Fruit fly (Drosophila melanogaster) whole organism, embryonic: ENCODE data around the gene Lgr1.
A peak's percentile ranks its signal among the peaks of the same experiment; 100 is the strongest.

ENCODE experiments used
- Bteb2 ChIP-seq: fragments of 200-800 bp; sonication (Bioruptor generic); optimal IDR thresholded peaks from 2 replicates; lab custom pipeline; 2016; ENCODE audit warnings: missing biosample characterization, missing genetic modification characterization
- CG10366 ChIP-seq: fragments of 200-800 bp; sonication (Bioruptor generic); IDR thresholded peaks from 2 replicates; pipeline ENCODE4 v1.3.6; 2022; ENCODE audit warnings: missing biosample characterization, missing genetic modification characterization
- CG10565 ChIP-seq: fragments of 200-800 bp; sonication (Bioruptor generic); optimal IDR thresholded peaks from 3 replicates; lab custom pipeline; 2016; ENCODE audit warnings: missing biosample characterization, mild to moderate bottlenecking, missing genetic modification characterization
- CG11723 ChIP-seq: fragments of 200-800 bp; sonication (Bioruptor generic); optimal IDR thresholded peaks from 2 replicates; lab custom pipeline; 2017; ENCODE audit warnings: missing biosample characterization, mild to moderate bottlenecking, missing genetic modification characterization
- CG15269 ChIP-seq: fragments of 200-800 bp; sonication (Bioruptor generic); optimal IDR thresholded peaks from 2 replicates; lab custom pipeline; 2018; ENCODE audit warnings: missing biosample characterization, mild to moderate bottlenecking, missing genetic modification characterization, moderate library complexity
- CG1602 ChIP-seq: fragments of 200-800 bp; sonication (Bioruptor generic); optimal IDR thresholded peaks from 3 replicates; lab custom pipeline; 2016; ENCODE audit warnings: missing biosample characterization, missing genetic modification characterization
- CG1603 ChIP-seq: fragments of 200-800 bp; sonication (Bioruptor generic); optimal IDR thresholded peaks from 2 replicates; lab custom pipeline; 2019; ENCODE audit warnings: missing biosample characterization, mild to moderate bottlenecking, missing genetic modification characterization, moderate library complexity
- CG17829 ChIP-seq: fragments of 200-800 bp; optimal IDR thresholded peaks from 2 replicates; lab custom pipeline; 2019; ENCODE audit warnings: missing biosample characterization, mild to moderate bottlenecking, missing genetic modification characterization, moderate library complexity
- CG1832 ChIP-seq: fragments of 200-800 bp; sonication (Bioruptor generic); optimal IDR thresholded peaks from 2 replicates; lab custom pipeline; 2017; ENCODE audit warnings: missing biosample characterization, mild to moderate bottlenecking, missing genetic modification characterization, inconsistent platforms
- CG18619 ChIP-seq: fragments of 200-800 bp; sonication (Bioruptor generic); optimal IDR thresholded peaks from 3 replicates; lab custom pipeline; 2017; ENCODE audit warnings: missing biosample characterization, mild to moderate bottlenecking, missing genetic modification characterization
- CG31441 ChIP-seq: fragments of 200-800 bp; sonication (Bioruptor generic); IDR thresholded peaks from 2 replicates; pipeline ENCODE4 v1.3.6; 2022; ENCODE audit warnings: missing biosample characterization, missing genetic modification characterization
- CG32532 ChIP-seq: fragments of 200-800 bp; sonication (Bioruptor generic); IDR thresholded peaks from 2 replicates; pipeline ENCODE4 v1.3.6; 2022; ENCODE audit warnings: missing biosample characterization, missing genetic modification characterization
- CG32767 ChIP-seq: fragments of 200-800 bp; sonication (Bioruptor generic); IDR thresholded peaks from 2 replicates; pipeline ENCODE4 v1.3.6; 2022; ENCODE audit warnings: missing biosample characterization, missing genetic modification characterization
- CG6683 ChIP-seq: fragments of 200-800 bp; sonication (Bioruptor generic); optimal IDR thresholded peaks from 2 replicates; lab custom pipeline; 2017; ENCODE audit warnings: missing biosample characterization, mild to moderate bottlenecking, missing genetic modification characterization, missing genetic modification reagents
- CG7271 ChIP-seq: fragments of 200-800 bp; sonication (Bioruptor generic); optimal IDR thresholded peaks from 2 replicates; lab custom pipeline; 2018; ENCODE audit warnings: missing biosample characterization, mild to moderate bottlenecking, missing genetic modification characterization, moderate library complexity
- CG7963 ChIP-seq: fragments of 200-800 bp; sonication (Bioruptor generic); IDR thresholded peaks from 3 replicates; pipeline ENCODE4 v1.3.6; 2022; ENCODE audit warnings: missing biosample characterization, missing genetic modification characterization; ENCODE audit not compliant: partially characterized antibody
- CG8388 ChIP-seq: fragments of 200-800 bp; sonication (Bioruptor generic); optimal IDR thresholded peaks from 2 replicates; lab custom pipeline; 2019; ENCODE audit warnings: missing biosample characterization, mild to moderate bottlenecking, missing genetic modification characterization, moderate library complexity
- CG8478 ChIP-seq: fragments of >200 bp; optimal IDR thresholded peaks from 2 replicates; lab custom pipeline; 2018
- CG8944 ChIP-seq: fragments of 200-800 bp; sonication (Bioruptor generic); optimal IDR thresholded peaks from 3 replicates; lab custom pipeline; 2016; ENCODE audit warnings: missing biosample characterization, missing genetic modification characterization
- CG9215 ChIP-seq: fragments of 200-800 bp; sonication (Bioruptor generic); IDR thresholded peaks from 2 replicates; pipeline ENCODE4 v1.3.6; 2022; ENCODE audit warnings: missing biosample characterization, missing genetic modification characterization
- CG9727 ChIP-seq: fragments of 200-800 bp; sonication (Bioruptor generic); optimal IDR thresholded peaks from 3 replicates; lab custom pipeline; 2017; ENCODE audit warnings: missing biosample characterization, mild to moderate bottlenecking, missing genetic modification characterization
- CG9817 ChIP-seq: fragments of 200-800 bp; sonication (Bioruptor generic); optimal IDR thresholded peaks from 2 replicates; lab custom pipeline; 2018; ENCODE audit warnings: missing biosample characterization, mild to moderate bottlenecking, missing genetic modification characterization, moderate library complexity
- Deaf1 ChIP-seq: fragments of 200-800 bp; optimal IDR thresholded peaks from 3 replicates; lab custom pipeline; 2019; ENCODE audit warnings: missing biosample characterization, mild to moderate bottlenecking, missing genetic modification characterization, moderate library complexity
- Dref ChIP-seq: fragments of 200-800 bp; sonication (Bioruptor generic); IDR thresholded peaks from 2 replicates; pipeline ENCODE4 v1.3.6; 2022; ENCODE audit warnings: missing biosample characterization, missing genetic modification characterization
- Drgx ChIP-seq: fragments of 200-800 bp; sonication (Bioruptor generic); IDR thresholded peaks from 2 replicates; pipeline ENCODE4 v1.3.6; 2022; ENCODE audit warnings: missing biosample characterization, missing genetic modification characterization
- ERR ChIP-seq: fragments of 200-800 bp; sonication (Bioruptor generic); optimal IDR thresholded peaks from 2 replicates; lab custom pipeline; 2016; ENCODE audit warnings: missing biosample characterization, missing genetic modification characterization
- Eip74EF ChIP-seq, 2 experiments: fragments of 200-800 bp in 1 of 2; fragments of >200 bp in 1 of 2; sonication (Bioruptor generic) in 1 of 2; optimal IDR thresholded peaks; 2 replicates each; lab custom pipeline; 2017 to 2019; ENCODE audit warnings: missing biosample characterization in 2 of 2, missing genetic modification characterization in 2 of 2, mild to moderate bottlenecking in 1 of 2, moderate library complexity in 1 of 2
- HmgD ChIP-seq: fragments of 200-800 bp; sonication (Bioruptor generic); optimal IDR thresholded peaks from 3 replicates; lab custom pipeline; 2016; ENCODE audit warnings: missing biosample characterization, missing genetic modification characterization
- Side ChIP-seq: fragments of 200-800 bp; sonication (Bioruptor generic); optimal IDR thresholded peaks from 2 replicates; lab custom pipeline; 2016; ENCODE audit warnings: missing biosample characterization, missing genetic modification characterization
- Trl ChIP-seq, 3 experiments: fragments of >200 bp in 2 of 3; fragments of 200-800 bp in 1 of 3; sonication (Bioruptor generic) in 1 of 3; optimal IDR thresholded peaks; 2 replicates in 1 of 3; 3 replicates in 2 of 3; lab custom pipeline; 2016 to 2017; ENCODE audit warnings: missing biosample characterization in 1 of 3, missing genetic modification characterization in 1 of 3
- ara ChIP-seq: fragments of 200-800 bp; sonication (Bioruptor generic); IDR thresholded peaks from 2 replicates; pipeline ENCODE4 v1.3.6; 2022; ENCODE audit warnings: missing biosample characterization, missing genetic modification characterization
- ato ChIP-seq: fragments of 200-800 bp; sonication (Bioruptor generic); IDR thresholded peaks from 2 replicates; pipeline ENCODE4 v1.3.6; 2022; ENCODE audit warnings: missing biosample characterization, missing genetic modification characterization; ENCODE audit not compliant: partially characterized antibody
- bigmax ChIP-seq: fragments of 200-800 bp; sonication (Bioruptor generic); optimal IDR thresholded peaks from 2 replicates; lab custom pipeline; 2018; ENCODE audit warnings: missing biosample characterization, mild to moderate bottlenecking, missing genetic modification characterization
- ci ChIP-seq: fragments of 200-800 bp; sonication (Bioruptor generic); IDR thresholded peaks from 3 replicates; pipeline ENCODE4 v1.3.6; 2022; ENCODE audit warnings: missing biosample characterization, missing genetic modification characterization
- dimm ChIP-seq: fragments of 200-800 bp; sonication (Bioruptor generic); IDR thresholded peaks from 2 replicates; pipeline ENCODE4 v1.3.6; 2022; ENCODE audit warnings: missing biosample characterization, missing genetic modification characterization
- dm ChIP-seq: fragments of 200-800 bp; sonication (Bioruptor generic); optimal IDR thresholded peaks from 3 replicates; lab custom pipeline; 2016; ENCODE audit warnings: missing biosample characterization, missing genetic modification characterization
- dmrt11E ChIP-seq: fragments of 200-800 bp; sonication (Bioruptor generic); optimal IDR thresholded peaks from 3 replicates; lab custom pipeline; 2018; ENCODE audit warnings: missing biosample characterization, mild to moderate bottlenecking, missing genetic modification characterization, moderate library complexity
- dpn ChIP-seq, 2 experiments: fragments of 200-800 bp; sonication (Bioruptor generic); optimal IDR thresholded peaks; 3 replicates each; lab custom pipeline; 2016; ENCODE audit warnings: missing biosample characterization in 2 of 2, missing genetic modification characterization in 2 of 2
- ems ChIP-seq: fragments of 200-800 bp; sonication (Bioruptor generic); optimal IDR thresholded peaks from 3 replicates; lab custom pipeline; 2016; ENCODE audit warnings: missing biosample characterization, missing genetic modification characterization
- gcm2 ChIP-seq: fragments of 200-800 bp; sonication (Bioruptor generic); optimal IDR thresholded peaks from 2 replicates; lab custom pipeline; 2016; ENCODE audit warnings: missing biosample characterization, missing genetic modification characterization
- grau ChIP-seq: fragments of 200-800 bp; optimal IDR thresholded peaks from 3 replicates; lab custom pipeline; 2019; ENCODE audit warnings: missing biosample characterization, mild to moderate bottlenecking, missing genetic modification characterization, moderate library complexity
- kni ChIP-seq: fragments of 200-800 bp; sonication (Bioruptor generic); optimal IDR thresholded peaks from 3 replicates; lab custom pipeline; 2017; ENCODE audit warnings: mild to moderate bottlenecking, missing biosample characterization, missing genetic modification reagents, missing genetic modification characterization
- nerfin-1 ChIP-seq: fragments of 200-800 bp; sonication (Bioruptor generic); optimal IDR thresholded peaks from 3 replicates; lab custom pipeline; 2019; ENCODE audit warnings: missing biosample characterization, mild to moderate bottlenecking, missing genetic modification characterization, moderate library complexity
- pum ChIP-seq: fragments of 200-800 bp; sonication (Bioruptor generic); optimal IDR thresholded peaks from 2 replicates; lab custom pipeline; 2016; ENCODE audit warnings: missing biosample characterization, missing genetic modification characterization
- sc ChIP-seq, 3 experiments: fragments of >200 bp in 2 of 3; fragments of 200-800 bp in 1 of 3; sonication (Bioruptor generic) in 1 of 3; optimal IDR thresholded peaks; 2 replicates in 2 of 3; 3 replicates in 1 of 3; lab custom pipeline; 2017; ENCODE audit warnings: mild to moderate bottlenecking in 1 of 3, missing biosample characterization in 1 of 3, missing genetic modification characterization in 1 of 3, missing genetic modification reagents in 1 of 3
- sens ChIP-seq: fragments of 200-800 bp; sonication (Bioruptor generic); peaks from one replicate; lab custom pipeline; 2016; ENCODE audit warnings: missing biosample characterization, missing genetic modification characterization
- unc-4 ChIP-seq: fragments of 200-800 bp; sonication (Bioruptor generic); IDR thresholded peaks from 2 replicates; pipeline ENCODE4 v1.3.6; 2022; ENCODE audit warnings: missing biosample characterization, missing genetic modification characterization; ENCODE audit not compliant: partially characterized antibody
- yki ChIP-seq: fragments of >200 bp; optimal IDR thresholded peaks from 3 replicates; lab custom pipeline; 2018
- z ChIP-seq: fragments of 200-800 bp; sonication (Bioruptor generic); IDR thresholded peaks from 3 replicates; pipeline ENCODE4 v1.3.6; 2022; ENCODE audit warnings: missing biosample characterization, missing genetic modification characterization

The Lgr1 gene

dm6 chr3R:17700488-17701130 is 25.0 kb upstream of the Lgr1 start (continued):
- peak; percentile 99 for TF ChIP-seq CG18619 (GFP tag; lab: Kevin White, UChicago)
- peak; percentile 63 for TF ChIP-seq pum (GFP tag; lab: Kevin White, UChicago)
- TF ChIP-seq unc-4 (GFP tag; lab: Robert Waterston, UW) = peak; percentile 38; the same call in 1 of the 2 replicates
- peak; percentile 97 for TF ChIP-seq sens (GFP tag; lab: Kevin White, UChicago)
- TF ChIP-seq grau (tag; lab: Kevin White, UChicago) = peak; percentile 99
- no peak for TF ChIP-seq CG8478
- peak; percentile 69 for TF ChIP-seq kni (GFP tag; lab: Kevin White, UChicago)
- no peak for TF ChIP-seq sc (optimal IDR thresholded peaks at IDR 0.05; lab: Kevin White, UChicago)
- peak; percentile 96 for TF ChIP-seq sc (GFP tag; optimal IDR thresholded peaks at IDR 0.05; lab: Kevin White, UChicago)
- TF ChIP-seq ara (GFP tag; lab: Robert Waterston, UW) = peak; percentile 96
- TF ChIP-seq CG32532 (GFP tag; lab: Robert Waterston, UW) = peak; percentile 99
- peak; percentile 99 for TF ChIP-seq CG15269
- peak; percentile 99 for TF ChIP-seq CG6683
- peak; percentile 99 for TF ChIP-seq CG9817
- peak; percentile 98 for TF ChIP-seq CG32767
- peak in 1 of 2 experiments; percentile 99 for TF ChIP-seq Eip74EF (GFP tag; optimal IDR thresholded peaks at IDR 0.05; lab: Kevin White, UChicago)
- peak; percentile 98 for TF ChIP-seq CG8388
- no peak for TF ChIP-seq CG1603 (tag; lab: Kevin White, UChicago)
- no peak; the same call in 1 of the 2 replicates for TF ChIP-seq Dref (GFP tag; lab: Robert Waterston, UW)
- no peak for TF ChIP-seq CG7963 (GFP tag; lab: Robert Waterston, UW)
- no peak for TF ChIP-seq ERR (GFP tag; lab: Kevin White, UChicago)
- peak; percentile 88 for TF ChIP-seq CG7271 (tag; lab: Kevin White, UChicago)
- peak; percentile 43 for TF ChIP-seq CG10565 (GFP tag; lab: Kevin White, UChicago)
- TF ChIP-seq dpn (GFP tag; optimal IDR thresholded peaks at IDR 0.05; lab: Kevin White, UChicago) = peak; percentile 84 to 97
- peak; percentile 48; the same call in 1 of the 3 replicates for TF ChIP-seq z (GFP tag; lab: Robert Waterston, UW)
- peak; percentile 96 for TF ChIP-seq CG1602
- peak; percentile 88 for TF ChIP-seq ems (GFP tag; lab: Kevin White, UChicago)
- no peak for TF ChIP-seq ato (GFP tag; lab: Robert Waterston, UW)
- peak; percentile 88 for TF ChIP-seq dimm
- TF ChIP-seq yki (lab: Kevin White, UChicago) = no peak
- peak; percentile 98 for TF ChIP-seq Drgx
- peak; percentile 79 for TF ChIP-seq Bteb2 (GFP tag; lab: Kevin White, UChicago)
- peak; percentile 98 for TF ChIP-seq CG9727 (GFP tag; lab: Kevin White, UChicago)
- peak; percentile 72 for TF ChIP-seq Side (GFP tag; lab: Kevin White, UChicago)
- peak; percentile 96 for TF ChIP-seq CG11723
- TF ChIP-seq bigmax (GFP tag; lab: Kevin White, UChicago) = no peak
- TF ChIP-seq CG8944 (GFP tag; lab: Kevin White, UChicago) = peak; percentile 74
- TF ChIP-seq CG9215 = peak; percentile 98
- no peak for TF ChIP-seq dm (GFP tag; lab: Kevin White, UChicago)
- TF ChIP-seq CG17829 (tag; lab: Kevin White, UChicago) = peak; percentile 99
- TF ChIP-seq CG31441 (GFP tag; lab: Robert Waterston, UW) = peak; percentile 99
- TF ChIP-seq Trl (optimal IDR thresholded peaks at IDR 0.05; lab: Kevin White, UChicago) = peak in 1 of 2 experiments; percentile 56
- TF ChIP-seq Trl (GFP tag; optimal IDR thresholded peaks at IDR 0.05; lab: Kevin White, UChicago) = peak; percentile 57
- no peak for TF ChIP-seq CG1832 (GFP tag; lab: Kevin White, UChicago)
- TF ChIP-seq Deaf1 (tag; lab: Kevin White, UChicago) = peak; percentile 95
- TF ChIP-seq HmgD (GFP tag; lab: Kevin White, UChicago) = no peak
- TF ChIP-seq nerfin-1 (tag; lab: Kevin White, UChicago) = peak; percentile 97
- TF ChIP-seq ci (GFP tag; lab: Robert Waterston, UW) = peak; percentile 97
- peak; percentile 98 for TF ChIP-seq CG10366 (GFP tag; lab: Robert Waterston, UW)
- peak; percentile 23 for TF ChIP-seq gcm2 (GFP tag; lab: Kevin White, UChicago)
- peak; percentile 94 for TF ChIP-seq dmrt11E (tag; lab: Kevin White, UChicago)
